Worm (Caenorhabditis elegans) whole organism, L1 larva: Measurements from ENCODE around the gene hpo-30.

Experiments
- skn-1 ChIP-seq: fragments of 150-350 bp; optimal IDR thresholded peaks from 2 replicates; lab custom pipeline; 2014; ENCODE audit warnings: missing biosample characterization, missing genetic modification characterization
- vab-15 ChIP-seq: sonication (generic microtip); optimal IDR thresholded peaks from 2 replicates; lab custom pipeline; 2017; ENCODE audit warnings: missing genotype, mild to moderate bottlenecking, missing genetic modification characterization, missing compliant biosample characterization

ce11 chrV:12258922-12259321 is 51.2 kb downstream of the hpo-30 start, which contains the start of gene ugt-56:
- TF ChIP-seq skn-1 (tag; lab: Kevin White, UChicago): no peak
- TF ChIP-seq vab-15: no peak
